Fruit fly (Drosophila melanogaster): ENCODE results near the gene Mgat2.

The Mgat2 gene

dm6 chr3R:29997607-29998236 is 24.3 kb downstream of the Mgat2 start, which contains the start of the genes CG15525 and CG11504 (continued):
- TF ChIP-seq ems (GFP tag; optimal IDR thresholded peaks at IDR 0.05) (peak; percentile 46), CG30431 (GFP tag; optimal IDR thresholded peaks at IDR 0.05) (no peak), C15 (GFP tag; IDR thresholded peaks at IDR 0.05) (no peak), CG10147 (GFP tag; optimal IDR thresholded peaks at IDR 0.05) (no peak), bigmax (GFP tag; optimal IDR thresholded peaks at IDR 0.05) (no peak), slbo (GFP tag; IDR thresholded peaks at IDR 0.05) (peak; percentile 84), bsh (GFP tag; optimal IDR thresholded peaks at IDR 0.05) (peak in 1 of 2 experiments; percentile 44), kni (GFP tag; optimal IDR thresholded peaks at IDR 0.05) (no peak), repo (GFP tag; optimal IDR thresholded peaks at IDR 0.05) (no peak), tio (GFP tag; optimal IDR thresholded peaks at IDR 0.05) (no peak), CG8359 (GFP tag; optimal IDR thresholded peaks at IDR 0.05; ENCODE audit: borderline replicate concordance) (no peak), chif (GFP tag; optimal IDR thresholded peaks at IDR 0.05) (peak in 1 of 2 experiments; percentile 42), Blimp-1 (GFP tag; optimal IDR thresholded peaks at IDR 0.05) (no peak), CG15696 (tag; optimal IDR thresholded peaks at IDR 0.05) (no peak), CG13894 (tag; optimal IDR thresholded peaks at IDR 0.05) (no peak), dmrt11E (tag; optimal IDR thresholded peaks at IDR 0.05) (no peak), CG31365 (tag; optimal IDR thresholded peaks at IDR 0.05) (no peak), bcd (GFP tag; optimal IDR thresholded peaks at IDR 0.05) (no peak), Dfd (GFP tag; optimal IDR thresholded peaks at IDR 0.05) (no peak), CG7963 (GFP tag; IDR thresholded peaks at IDR 0.05; ENCODE audit: partially characterized antibody) (peak; percentile 54; the same call in 2 of the 3 replicates), CG6854 (GFP tag; optimal IDR thresholded peaks at IDR 0.05) (no peak), Lim3 (GFP tag; IDR thresholded peaks at IDR 0.05) (no peak), Dad (GFP tag; optimal IDR thresholded peaks at IDR 0.05) (peak; percentile 5), mam (GFP tag; optimal IDR thresholded peaks at IDR 0.05) (peak; percentile 82), ase (GFP tag; IDR thresholded peaks at IDR 0.05) (peak; percentile 43; the same call in 1 of the 3 replicates), Mad (GFP tag; optimal IDR thresholded peaks at IDR 0.05) (peak; percentile 50), Atf6 (GFP tag; IDR thresholded peaks at IDR 0.05) (peak; percentile 63; the same call in 1 of the 2 replicates), sqz (GFP tag; optimal IDR thresholded peaks at IDR 0.05) (no peak), CG4730 (GFP tag; IDR thresholded peaks at IDR 0.05) (peak; percentile 24; the same call in 1 of the 2 replicates), TFAM (GFP tag; optimal IDR thresholded peaks at IDR 0.05) (no peak), CG8089 (GFP tag; optimal IDR thresholded peaks at IDR 0.05) (peak; percentile 16), CG13287 (GFP tag; IDR thresholded peaks at IDR 0.05; ENCODE audit: partially characterized antibody) (peak; percentile 95), E2f1 (GFP tag; IDR thresholded peaks at IDR 0.05) (peak; percentile 56), Adf1 (GFP tag; IDR thresholded peaks at IDR 0.05) (no peak), CG31441 (GFP tag; IDR thresholded peaks at IDR 0.05) (no peak), CG6791 (GFP tag; IDR thresholded peaks at IDR 0.05; ENCODE audit: partially characterized antibody) (peak; percentile 79), CG9932 (GFP tag; IDR thresholded peaks at IDR 0.05) (peak; percentile 84), MTF-1 (GFP tag; optimal IDR thresholded peaks at IDR 0.05; ENCODE audit: borderline replicate concordance) (no peak), Doc3 (GFP tag; IDR thresholded peaks at IDR 0.05; ENCODE audit: partially characterized antibody) (peak; percentile 83), fu2 (GFP tag; optimal IDR thresholded peaks at IDR 0.05) (peak; percentile 41), ara (GFP tag; IDR thresholded peaks at IDR 0.05) (no peak), pan (optimal IDR thresholded peaks at IDR 0.05) (no peak), pan (GFP tag; optimal IDR thresholded peaks at IDR 0.05 in 1 of 2, IDR thresholded peaks at IDR 0.05 in 1 of 2) (no peak), CG12659 (GFP tag; optimal IDR thresholded peaks at IDR 0.05) (peak; percentile 73), CHES-1-like (GFP tag; optimal IDR thresholded peaks at IDR 0.05) (peak; percentile 64), CG10274 (GFP tag; optimal IDR thresholded peaks at IDR 0.05) (no peak), HmgD (GFP tag; optimal IDR thresholded peaks at IDR 0.05) (peak; percentile 10), aop (GFP tag; IDR thresholded peaks at IDR 0.05) (no peak), CG17361 (GFP tag; IDR thresholded peaks at IDR 0.05) (no peak; the same call in 1 of the 3 replicates)

Data from whole organism, embryonic.